Worm (Caenorhabditis elegans): ENCODE results near the gene F15B9.6.

The F15B9.6 gene

DNA sequence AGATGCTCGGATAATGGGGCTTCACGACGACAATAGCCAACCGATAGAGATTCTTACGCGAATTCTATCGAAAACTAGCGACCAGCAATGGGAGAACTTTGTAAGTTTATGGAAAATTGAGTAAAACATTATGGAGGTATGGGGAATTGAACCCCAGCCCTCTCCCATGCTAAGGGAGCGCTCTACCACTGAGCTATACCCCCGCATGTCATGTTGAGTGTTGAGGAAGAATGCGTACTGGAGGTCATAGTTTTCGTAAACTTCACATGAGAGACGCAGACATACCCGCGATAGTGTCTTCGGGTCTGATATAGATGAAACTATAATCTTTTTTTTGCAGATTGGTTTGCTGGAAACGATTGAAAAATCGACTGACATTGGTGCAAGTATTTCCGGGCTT is 10.6 kb upstream of the F15B9.6 start (continued):
- peak; percentile 76 for TF ChIP-seq nhr-19 (GFP tag; conservative IDR thresholded peaks at IDR 0.05)
- peak; percentile 79 for TF ChIP-seq aly-2 (tag; optimal IDR thresholded peaks at IDR 0.05)
- peak; percentile 38 for TF ChIP-seq xbp-1 (tag; optimal IDR thresholded peaks at IDR 0.05)
- TF ChIP-seq tlp-1 (tag; optimal IDR thresholded peaks at IDR 0.05), result no peak
- peak; percentile 74 for TF ChIP-seq nhr-71 (tag; optimal IDR thresholded peaks at IDR 0.05)
- no peak for TF ChIP-seq nhr-237 (tag; optimal IDR thresholded peaks at IDR 0.05)
- peak; percentile 52 to 82 for TF ChIP-seq lin-35 (GFP tag; optimal IDR thresholded peaks at IDR 0.05)

- TF ChIP-seq vab-15 (tag; optimal IDR thresholded peaks at IDR 0.05) (no peak), F16B12.6 (tag; optimal IDR thresholded peaks at IDR 0.05) (no peak), ceh-88 (GFP tag; IDR thresholded peaks at IDR 0.05) (no peak), ceh-90 (tag; optimal IDR thresholded peaks at IDR 0.05) (no peak), lir-3 (tag; optimal IDR thresholded peaks at IDR 0.05; ENCODE audit: poor library complexity) (no peak), dpl-1 (GFP tag; optimal IDR thresholded peaks at IDR 0.05) (no peak), lin-14 (GFP tag; optimal IDR thresholded peaks at IDR 0.05) (no peak), ceh-8 (GFP tag; optimal IDR thresholded peaks at IDR 0.05) (no peak), mdl-1 (tag; optimal IDR thresholded peaks at IDR 0.05) (no peak), unc-86 (tag; optimal IDR thresholded peaks at IDR 0.05) (no peak)
These were observed 9.6 kb upstream of the F15B9.6 start for ce11 chrV:13004374-13004773.

DNA sequence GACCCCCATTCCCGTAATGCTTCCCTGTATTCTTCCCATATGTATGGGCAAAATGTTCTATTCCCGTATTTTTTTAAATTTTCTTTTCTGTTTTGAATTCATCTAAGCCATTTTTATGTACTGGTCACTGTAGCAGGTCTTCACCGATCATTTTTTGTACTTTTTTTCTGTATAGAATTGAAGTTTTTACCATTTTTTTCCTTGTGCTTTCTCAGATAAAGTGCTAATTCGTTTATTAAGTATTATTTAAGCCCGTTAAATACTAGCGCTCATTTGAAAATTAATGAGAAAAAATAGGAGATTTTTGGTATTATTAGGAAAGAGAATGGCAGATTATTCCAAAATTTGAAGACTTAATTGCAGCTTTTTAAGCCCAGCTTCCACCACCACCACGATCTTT is 7.2 kb upstream of the F15B9.6 start:
- TF ChIP-seq nhr-90 (tag; optimal IDR thresholded peaks at IDR 0.05; ENCODE audit: poor library complexity) (no peak), tlp-1 (tag; optimal IDR thresholded peaks at IDR 0.05) (no peak), snpc-4 (tag; optimal IDR thresholded peaks at IDR 0.05) (no peak), ztf-4 (tag; optimal IDR thresholded peaks at IDR 0.05) (no peak), nhr-28 (tag; optimal IDR thresholded peaks at IDR 0.05) (no peak), fkh-10 (GFP tag; optimal IDR thresholded peaks at IDR 0.05) (no peak), mef-2 (tag; optimal IDR thresholded peaks at IDR 0.05) (no peak), pqm-1 (tag; optimal IDR thresholded peaks at IDR 0.05) (no peak), pag-3 (tag; optimal IDR thresholded peaks at IDR 0.05; ENCODE audit: borderline replicate concordance, insufficient read depth) (no peak), nhr-77 (tag; optimal IDR thresholded peaks at IDR 0.05) (no peak), zag-1 (tag; optimal IDR thresholded peaks at IDR 0.05) (no peak), alr-1 (tag; optimal IDR thresholded peaks at IDR 0.05; ENCODE audit: borderline replicate concordance) (no peak), rnt-1 (tag; optimal IDR thresholded peaks at IDR 0.05) (no peak)

DNA sequence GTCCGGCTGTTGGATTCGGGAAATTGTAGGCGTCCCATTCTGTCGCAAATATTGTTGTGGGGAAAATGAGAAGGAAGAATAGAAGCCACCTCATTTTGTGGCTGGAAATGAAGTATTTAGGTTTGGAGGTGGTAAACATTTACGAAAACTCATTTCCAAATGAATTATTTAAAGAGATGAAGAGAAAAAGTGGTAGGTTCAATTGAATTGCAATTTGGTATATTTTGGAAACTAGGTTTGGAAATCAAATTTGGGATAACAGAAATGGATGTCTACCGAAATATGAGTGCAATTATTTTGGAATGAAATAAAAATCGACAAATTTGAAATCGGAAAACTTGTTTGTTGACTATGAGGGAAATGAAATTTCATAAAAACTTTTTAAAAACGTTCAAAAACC is 5.1 kb upstream of the F15B9.6 start, which contains the start of gene F15B9.10:
Gene F15B9.10, minus strand, starts transcription at position 101 of the 400 bp plus-strand sequence.
- no peak for TF ChIP-seq unc-86 (tag; optimal IDR thresholded peaks at IDR 0.05)
- TF ChIP-seq skn-1 (tag; optimal IDR thresholded peaks at IDR 0.05), result no peak
- TF ChIP-seq nhr-20 (tag; optimal IDR thresholded peaks at IDR 0.05), result no peak
- no peak for TF ChIP-seq mdl-1 (tag; optimal IDR thresholded peaks at IDR 0.05)
- TF ChIP-seq zag-1 (tag; optimal IDR thresholded peaks at IDR 0.05), result no peak
- no peak for TF ChIP-seq rnt-1 (tag; optimal IDR thresholded peaks at IDR 0.05)
- TF ChIP-seq ama-1 (optimal IDR thresholded peaks at IDR 0.05), result no peak
- no peak for TF ChIP-seq nhr-90 (tag; optimal IDR thresholded peaks at IDR 0.05; ENCODE audit: poor library complexity)
- TF ChIP-seq nhr-19 (GFP tag; conservative IDR thresholded peaks at IDR 0.05), result no peak

ce11 chrV:13009271-13009670 is 4.7 kb upstream of the F15B9.6 start:
- no peak for TF ChIP-seq sptf-1 (tag; optimal IDR thresholded peaks at IDR 0.05)

ce11 chrV:13009843-13010242 is 4.1 kb upstream of the F15B9.6 start:
- TF ChIP-seq mdl-1 (tag; optimal IDR thresholded peaks at IDR 0.05) (no peak), dsc-1 (tag; optimal IDR thresholded peaks at IDR 0.05) (peak; percentile 2), snu-23 (GFP tag; optimal IDR thresholded peaks at IDR 0.05) (peak; percentile 59), snpc-4 (tag; optimal IDR thresholded peaks at IDR 0.05) (peak; percentile 19), efl-1 (optimal IDR thresholded peaks at IDR 0.05) (peak in 1 of 2 experiments; percentile 32), efl-1 (GFP tag; optimal IDR thresholded peaks at IDR 0.05 in 1 of 2) (peak in 1 of 2 experiments; percentile 74), nhr-71 (tag; optimal IDR thresholded peaks at IDR 0.05) (peak; percentile 61), ztf-4 (tag; optimal IDR thresholded peaks at IDR 0.05) (no peak), elt-2 (tag; optimal IDR thresholded peaks at IDR 0.05) (no peak), rnt-1 (tag; optimal IDR thresholded peaks at IDR 0.05) (peak; percentile 22), lin-14 (GFP tag; optimal IDR thresholded peaks at IDR 0.05) (peak; percentile 84), nhr-47 (tag; optimal IDR thresholded peaks at IDR 0.05) (peak; percentile 23), nhr-85 (tag) (peak; percentile 52), zip-4 (GFP tag; optimal IDR thresholded peaks at IDR 0.05) (no peak), nhr-20 (tag; optimal IDR thresholded peaks at IDR 0.05) (peak; percentile 51), blmp-1 (tag; optimal IDR thresholded peaks at IDR 0.05) (peak; percentile 70), mef-2 (tag; optimal IDR thresholded peaks at IDR 0.05) (no peak), C16A3.4 (tag; optimal IDR thresholded peaks at IDR 0.05) (no peak), lin-13 (GFP tag; optimal IDR thresholded peaks at IDR 0.05) (no peak)
